Fruit fly (Drosophila melanogaster) Kc167 (cell line): ENCODE results near the gene Helz.

Experiments used
- Myc ChIP-seq: fragments of >200 bp; optimal IDR thresholded peaks from 2 replicates; lab custom pipeline; 2017; ENCODE audit warnings: missing external identifiers
- Sin3A ChIP-seq: fragments of >200 bp; optimal IDR thresholded peaks from 2 replicates; lab custom pipeline; 2018; ENCODE audit warnings: missing external identifiers
- h ChIP-seq: fragments of >200 bp; optimal IDR thresholded peaks from 3 replicates; lab custom pipeline; 2018; ENCODE audit warnings: missing external identifiers
- insv ChIP-seq: fragments of >200 bp; optimal IDR thresholded peaks from 3 replicates; lab custom pipeline; 2018; ENCODE audit warnings: missing external identifiers
- psq ChIP-seq: fragments of >200 bp; optimal IDR thresholded peaks from 2 replicates; lab custom pipeline; 2017; ENCODE audit warnings: missing external identifiers
- ttk ChIP-seq: sonication (Bioruptor generic); optimal IDR thresholded peaks from 2 replicates; lab custom pipeline; 2017; ENCODE audit warnings: missing external identifiers

Gene Helz

DNA sequence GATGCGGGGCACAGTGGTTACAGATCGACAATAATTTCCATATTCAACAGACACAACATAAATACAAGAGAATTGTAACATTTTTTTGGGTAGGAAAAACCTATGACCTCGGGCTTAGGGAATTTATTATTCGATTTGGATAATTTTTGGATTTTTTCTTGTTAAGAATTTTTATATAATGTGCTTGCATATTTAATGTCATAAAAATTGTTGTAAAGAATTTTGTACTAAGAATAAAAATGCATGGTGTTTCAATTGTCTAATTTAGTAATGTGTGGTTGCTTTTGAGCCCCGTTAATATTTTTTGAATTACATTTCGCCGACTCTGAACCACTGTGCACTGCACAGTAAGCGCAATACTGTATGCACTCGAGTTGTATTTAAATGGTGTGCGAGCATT lies 26.9 kb downstream of the Helz start:
- TF ChIP-seq psq (lab: Kevin White, UChicago) (no peak), Myc (no peak), insv (lab: Kevin White, UChicago) (no peak), ttk (lab: Kevin White, UChicago) (no peak), Sin3A (lab: Kevin White, UChicago) (no peak), h (lab: Kevin White, UChicago) (no peak)

DNA sequence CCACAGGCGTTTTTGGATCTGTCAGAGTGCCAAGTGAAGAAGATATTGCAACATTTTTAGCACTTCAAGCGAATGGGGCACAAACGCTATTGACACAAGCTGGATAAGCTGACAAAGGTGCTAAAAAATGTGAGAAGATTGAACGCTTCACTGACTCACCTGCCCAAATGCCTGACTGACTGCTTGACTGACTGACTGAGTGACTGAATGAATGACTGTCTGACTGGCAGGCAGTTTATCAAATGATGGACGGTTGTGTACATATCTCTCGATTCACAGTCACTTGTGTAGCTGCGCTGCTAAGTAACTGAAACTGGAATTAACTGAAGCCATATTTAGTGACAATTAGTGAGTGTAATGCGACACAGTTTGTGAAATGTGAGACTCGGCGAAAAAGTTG lies 31.4 kb downstream of the Helz start:
- no peak for TF ChIP-seq insv (lab: Kevin White, UChicago)
- no peak for TF ChIP-seq Sin3A (lab: Kevin White, UChicago)
- TF ChIP-seq psq (lab: Kevin White, UChicago) = no peak

dm6 chr3L:14822364-14822763 lies 32.6 kb downstream of the Helz start:
- TF ChIP-seq psq (lab: Kevin White, UChicago) (no peak), Myc (no peak), h (lab: Kevin White, UChicago) (no peak), insv (lab: Kevin White, UChicago) (no peak), ttk (lab: Kevin White, UChicago) (no peak), Sin3A (lab: Kevin White, UChicago) (no peak)

DNA sequence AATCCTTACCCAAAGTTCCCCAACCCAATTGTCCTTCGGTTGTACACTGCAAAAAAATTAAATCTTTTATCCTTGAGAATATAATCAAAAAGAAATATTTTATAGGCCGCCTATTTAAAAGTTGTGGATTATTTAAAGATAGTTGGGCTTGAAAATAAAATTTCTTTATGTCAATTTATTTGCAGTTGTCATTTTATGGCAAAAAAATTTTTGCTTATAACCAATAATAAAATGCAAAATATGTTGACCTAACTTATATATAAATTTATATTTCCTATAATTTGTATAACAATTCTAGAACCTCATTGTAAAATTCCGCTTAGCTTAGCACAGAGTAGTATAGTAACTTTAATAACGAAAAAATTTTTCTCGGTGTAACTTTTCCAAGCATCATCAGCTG lies 57.7 kb downstream of the Helz start:
- TF ChIP-seq ttk (lab: Kevin White, UChicago) (no peak), insv (lab: Kevin White, UChicago) (no peak), Myc (no peak), h (lab: Kevin White, UChicago) (no peak), Sin3A (lab: Kevin White, UChicago) (no peak), psq (lab: Kevin White, UChicago) (no peak)
